Fruit fly (Drosophila melanogaster) whole organism, embryonic: ENCODE data around the gene Spx.

Experiments
- Atf3 ChIP-seq: fragments of 200-800 bp; sonication (Bioruptor generic); optimal IDR thresholded peaks from 3 replicates; lab custom pipeline; 2016; ENCODE audit warnings: missing biosample characterization, missing genetic modification characterization
- B-H1 ChIP-seq: fragments of 200-800 bp; sonication (Bioruptor generic); IDR thresholded peaks from 3 replicates; pipeline ENCODE4 v1.3.6; 2022; ENCODE audit warnings: missing biosample characterization, missing genetic modification characterization
- B-H2 ChIP-seq: fragments of 200-800 bp; sonication (Bioruptor generic); optimal IDR thresholded peaks from 2 replicates; lab custom pipeline; 2018; ENCODE audit warnings: missing biosample characterization, mild to moderate bottlenecking, missing genetic modification characterization
- C15 ChIP-seq: fragments of 200-800 bp; sonication (Bioruptor generic); IDR thresholded peaks from 3 replicates; pipeline ENCODE4 v1.3.6; 2022; ENCODE audit warnings: missing biosample characterization, missing genetic modification characterization
- CG10979 ChIP-seq: fragments of 200-800 bp; sonication (Bioruptor generic); optimal IDR thresholded peaks from 2 replicates; lab custom pipeline; 2018; ENCODE audit warnings: missing biosample characterization, mild to moderate bottlenecking, missing genetic modification characterization, moderate library complexity
- CG11093 ChIP-seq: fragments of 200-800 bp; sonication (Bioruptor generic); IDR thresholded peaks from 3 replicates; pipeline ENCODE4 v1.3.6; 2022; ENCODE audit warnings: missing biosample characterization, missing genetic modification characterization
- CG12071 ChIP-seq: fragments of 200-800 bp; sonication (Bioruptor generic); optimal IDR thresholded peaks from 3 replicates; lab custom pipeline; 2018; ENCODE audit warnings: missing biosample characterization, mild to moderate bottlenecking, missing genetic modification characterization
- CG12219 ChIP-seq: fragments of 200-800 bp; sonication (Bioruptor generic); optimal IDR thresholded peaks from 3 replicates; lab custom pipeline; 2018; ENCODE audit warnings: missing biosample characterization, mild to moderate bottlenecking, missing genetic modification characterization
- CG12299 ChIP-seq: fragments of 200-800 bp; sonication (Bioruptor generic); optimal IDR thresholded peaks from 2 replicates; lab custom pipeline; 2018; ENCODE audit warnings: missing biosample characterization, mild to moderate bottlenecking, missing genetic modification characterization
- CG12942 ChIP-seq: fragments of 200-800 bp; sonication (Bioruptor generic); optimal IDR thresholded peaks from 3 replicates; lab custom pipeline; 2016; ENCODE audit warnings: missing biosample characterization, missing genetic modification characterization
- CG14965 ChIP-seq: fragments of 200-800 bp; sonication (Bioruptor generic); optimal IDR thresholded peaks from 2 replicates; lab custom pipeline; 2016; ENCODE audit warnings: missing biosample characterization, missing genetic modification characterization, borderline replicate concordance
- CG17328 ChIP-seq: fragments of 200-800 bp; sonication (Bioruptor generic); IDR thresholded peaks from 2 replicates; pipeline ENCODE4 v1.3.6; 2022; ENCODE audit warnings: missing biosample characterization, missing genetic modification characterization
- CG17802 ChIP-seq: fragments of 200-800 bp; sonication (Bioruptor generic); optimal IDR thresholded peaks from 2 replicates; lab custom pipeline; 2018; ENCODE audit warnings: missing biosample characterization, mild to moderate bottlenecking, missing genetic modification characterization, moderate library complexity
- CG18011 ChIP-seq: fragments of 200-800 bp; sonication (Bioruptor generic); optimal IDR thresholded peaks from 2 replicates; lab custom pipeline; 2017; ENCODE audit warnings: missing biosample characterization, missing genetic modification characterization, mild to moderate bottlenecking, moderate library complexity, missing genotype
- CG18599 ChIP-seq: fragments of 200-800 bp; sonication (Bioruptor generic); optimal IDR thresholded peaks from 3 replicates; lab custom pipeline; 2017; ENCODE audit warnings: missing biosample characterization, missing genetic modification characterization, mild to moderate bottlenecking, moderate library complexity, missing genetic modification reagents
- CG2116 ChIP-seq: fragments of 200-800 bp; sonication (Bioruptor generic); optimal IDR thresholded peaks from 3 replicates; lab custom pipeline; 2018; ENCODE audit warnings: missing biosample characterization, mild to moderate bottlenecking, missing genetic modification characterization
- CG30431 ChIP-seq: fragments of 200-800 bp; sonication (Bioruptor generic); optimal IDR thresholded peaks from 2 replicates; lab custom pipeline; 2017; ENCODE audit warnings: missing biosample characterization, missing genetic modification characterization
- CG3163 ChIP-seq: fragments of 200-800 bp; sonication (Bioruptor generic); optimal IDR thresholded peaks from 3 replicates; lab custom pipeline; 2016; ENCODE audit warnings: missing biosample characterization, missing genetic modification characterization
- CG32532 ChIP-seq: fragments of 200-800 bp; sonication (Bioruptor generic); IDR thresholded peaks from 2 replicates; pipeline ENCODE4 v1.3.6; 2022; ENCODE audit warnings: missing biosample characterization, missing genetic modification characterization
- CG3407 ChIP-seq: fragments of 200-800 bp; sonication (Bioruptor generic); optimal IDR thresholded peaks from 2 replicates; lab custom pipeline; 2018; ENCODE audit warnings: missing biosample characterization, mild to moderate bottlenecking, missing genetic modification characterization
- CG4404 ChIP-seq: fragments of 200-800 bp; sonication (Bioruptor generic); IDR thresholded peaks from 2 replicates; pipeline ENCODE4 v1.3.6; 2022; ENCODE audit warnings: missing biosample characterization, missing genetic modification characterization
- CG4707 ChIP-seq: fragments of 200-800 bp; sonication (Bioruptor generic); optimal IDR thresholded peaks from 2 replicates; lab custom pipeline; 2018; ENCODE audit warnings: missing biosample characterization, mild to moderate bottlenecking, missing genetic modification characterization, moderate library complexity
- CG6791 ChIP-seq: fragments of 200-800 bp; sonication (Bioruptor generic); IDR thresholded peaks from 3 replicates; pipeline ENCODE4 v1.3.6; 2022; ENCODE audit warnings: missing biosample characterization, missing genetic modification characterization; ENCODE audit not compliant: partially characterized antibody
- CG9817 ChIP-seq: fragments of 200-800 bp; sonication (Bioruptor generic); optimal IDR thresholded peaks from 2 replicates; lab custom pipeline; 2018; ENCODE audit warnings: missing biosample characterization, mild to moderate bottlenecking, missing genetic modification characterization, moderate library complexity
- Chrac-16 ChIP-seq: fragments of 200-800 bp; sonication (Bioruptor generic); optimal IDR thresholded peaks from 3 replicates; lab custom pipeline; 2016; ENCODE audit warnings: missing biosample characterization, missing genetic modification characterization
- Dbx ChIP-seq: fragments of 200-800 bp; sonication (Bioruptor generic); IDR thresholded peaks from 3 replicates; pipeline ENCODE4 v1.3.6; 2022; ENCODE audit warnings: missing biosample characterization, missing genetic modification characterization
- Dll ChIP-seq: fragments of 200-800 bp; sonication (Bioruptor generic); IDR thresholded peaks from 4 replicates; pipeline ENCODE4 v1.3.6; 2022; ENCODE audit warnings: missing biosample characterization, missing genetic modification characterization; ENCODE audit not compliant: partially characterized antibody
- Lhr ChIP-seq: fragments of 200-800 bp; sonication (Bioruptor generic); optimal IDR thresholded peaks from 3 replicates; lab custom pipeline; 2017; ENCODE audit warnings: mild to moderate bottlenecking, missing biosample characterization, missing genetic modification reagents, missing genetic modification characterization
- Myb ChIP-seq: fragments of 200-800 bp; sonication (Bioruptor generic); optimal IDR thresholded peaks from 2 replicates; lab custom pipeline; 2016; ENCODE audit warnings: missing biosample characterization, missing genetic modification characterization
- Pdp1 ChIP-seq, 2 experiments: fragments of 200-800 bp; sonication (Bioruptor generic); optimal IDR thresholded peaks; 3 replicates each; lab custom pipeline; 2016; ENCODE audit warnings: missing biosample characterization in 2 of 2, missing genetic modification characterization in 2 of 2, mild to moderate bottlenecking in 1 of 2, moderate library complexity in 1 of 2
- bcd ChIP-seq: fragments of 200-800 bp; sonication (Bioruptor generic); optimal IDR thresholded peaks from 2 replicates; lab custom pipeline; 2017; ENCODE audit warnings: missing biosample characterization, mild to moderate bottlenecking, missing genetic modification characterization
- br ChIP-seq: fragments of >200 bp; optimal IDR thresholded peaks from 2 replicates; lab custom pipeline; 2017
- btn ChIP-seq: fragments of 200-800 bp; sonication (Bioruptor generic); optimal IDR thresholded peaks from 2 replicates; lab custom pipeline; 2016; ENCODE audit warnings: missing biosample characterization, missing genetic modification characterization
- croc ChIP-seq: fragments of 200-800 bp; sonication (Bioruptor generic); conservative IDR thresholded peaks from 3 replicates; pipeline ENCODE4 v1.3.6; 2022; ENCODE audit warnings: missing biosample characterization, missing genetic modification characterization
- dan ChIP-seq: fragments of 200-800 bp; sonication (Bioruptor generic); IDR thresholded peaks from 2 replicates; pipeline ENCODE4 v1.3.6; 2022; ENCODE audit warnings: missing biosample characterization, missing genetic modification characterization
- disco-r ChIP-seq: fragments of 200-800 bp; sonication (Bioruptor generic); optimal IDR thresholded peaks from 2 replicates; lab custom pipeline; 2016; ENCODE audit warnings: missing biosample characterization, missing genetic modification characterization
- ewg ChIP-seq: fragments of 200-800 bp; sonication (Bioruptor generic); optimal IDR thresholded peaks from 3 replicates; lab custom pipeline; 2017; ENCODE audit warnings: mild to moderate bottlenecking, missing biosample characterization, missing genetic modification reagents, missing genetic modification characterization
- ftz-f1 ChIP-seq: fragments of 200-800 bp; sonication (Bioruptor generic); optimal IDR thresholded peaks from 2 replicates; lab custom pipeline; 2016; ENCODE audit warnings: missing biosample characterization, missing genetic modification characterization
- gsb-n ChIP-seq: fragments of 200-800 bp; sonication (Bioruptor generic); optimal IDR thresholded peaks from 3 replicates; lab custom pipeline; 2018; ENCODE audit warnings: missing biosample characterization, mild to moderate bottlenecking, missing genetic modification characterization
- lola ChIP-seq, 3 experiments: fragments of >200 bp in 2 of 3; fragments of 200-800 bp in 1 of 3; sonication (Bioruptor generic) in 1 of 3; optimal IDR thresholded peaks; 2 replicates each; lab custom pipeline; 2017 to 2019; ENCODE audit warnings: missing biosample characterization in 3 of 3, missing genetic modification characterization in 3 of 3, mild to moderate bottlenecking in 1 of 3, moderate library complexity in 1 of 3
- mld ChIP-seq: fragments of 200-800 bp; sonication (Bioruptor generic); IDR thresholded peaks from 3 replicates; pipeline ENCODE4 v1.3.6; 2022; ENCODE audit warnings: missing biosample characterization, missing genetic modification characterization; ENCODE audit not compliant: partially characterized antibody
- onecut ChIP-seq: fragments of 200-800 bp; sonication (Bioruptor generic); IDR thresholded peaks from 2 replicates; pipeline ENCODE4 v1.3.6; 2022; ENCODE audit warnings: missing biosample characterization, missing genetic modification characterization
- pb ChIP-seq: fragments of 200-800 bp; sonication (Bioruptor generic); optimal IDR thresholded peaks from 3 replicates; lab custom pipeline; 2016; ENCODE audit warnings: missing biosample characterization, missing genetic modification characterization
- salm ChIP-seq: fragments of 200-800 bp; sonication (Bioruptor generic); optimal IDR thresholded peaks from 2 replicates; lab custom pipeline; 2018; ENCODE audit warnings: missing biosample characterization, mild to moderate bottlenecking, missing genetic modification characterization
- slbo ChIP-seq: fragments of 200-800 bp; sonication (Bioruptor generic); IDR thresholded peaks from 2 replicates; pipeline ENCODE4 v1.3.6; 2022; ENCODE audit warnings: missing biosample characterization, missing genetic modification characterization
- sob ChIP-seq: fragments of 200-800 bp; sonication (Bioruptor generic); IDR thresholded peaks from 2 replicates; pipeline ENCODE4 v1.3.6; 2022; ENCODE audit warnings: missing biosample characterization, missing genetic modification characterization
- sr ChIP-seq: fragments of 200-800 bp; sonication (Bioruptor generic); IDR thresholded peaks from 3 replicates; pipeline ENCODE4 v1.3.6; 2022; ENCODE audit warnings: missing biosample characterization, missing genetic modification characterization
- stwl ChIP-seq: fragments of 200-800 bp; sonication (Bioruptor generic); optimal IDR thresholded peaks from 3 replicates; lab custom pipeline; 2018; ENCODE audit warnings: missing biosample characterization, mild to moderate bottlenecking, missing genetic modification characterization, moderate library complexity
- tap ChIP-seq: fragments of 200-800 bp; optimal IDR thresholded peaks from 3 replicates; lab custom pipeline; 2019; ENCODE audit warnings: missing biosample characterization, mild to moderate bottlenecking, missing genetic modification characterization, moderate library complexity
- zfh2 ChIP-seq: fragments of 200-800 bp; sonication (Bioruptor generic); optimal IDR thresholded peaks from 2 replicates; lab custom pipeline; 2016; ENCODE audit warnings: missing biosample characterization, missing genetic modification characterization

Spx gene

DNA sequence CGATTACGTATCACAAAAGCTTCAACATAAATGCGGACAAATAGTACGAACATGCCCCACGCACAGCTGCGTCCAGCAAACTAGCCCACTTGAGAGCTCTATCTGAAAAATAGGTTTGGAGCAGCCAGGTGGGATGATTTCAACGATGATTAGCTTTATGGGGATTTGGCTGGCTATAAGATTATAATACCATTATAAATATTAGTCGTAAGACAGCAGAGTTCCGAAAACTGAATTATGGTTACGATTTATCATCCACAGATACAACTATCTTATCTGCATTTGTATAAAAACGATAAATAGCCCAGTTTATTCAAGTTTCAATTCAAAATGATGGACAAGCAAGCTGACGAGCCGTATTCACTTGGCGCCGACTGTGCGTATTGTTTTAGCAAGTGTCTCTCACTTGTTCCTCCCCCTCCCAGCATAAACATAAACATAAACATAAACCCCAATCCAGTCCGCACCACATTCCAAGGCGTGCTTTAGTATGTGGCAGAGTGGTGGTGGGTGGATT is 8.1 kb downstream of the Spx start (continued):
- TF ChIP-seq CG12071 (GFP tag; lab: Kevin White, UChicago) (peak; percentile 74), C15 (GFP tag; lab: Robert Waterston, UW) (no peak), lola (GFP tag; optimal IDR thresholded peaks at IDR 0.05; lab: Kevin White, UChicago) (peak in 1 of 3 experiments; percentile 25), Dll (no peak), disco-r (GFP tag; lab: Kevin White, UChicago) (no peak), btn (GFP tag; lab: Kevin White, UChicago) (no peak), dan (GFP tag; lab: Robert Waterston, UW) (no peak), stwl (tag; lab: Kevin White, UChicago) (no peak), CG6791 (GFP tag; lab: Robert Waterston, UW) (no peak), CG18011 (GFP tag; lab: Kevin White, UChicago) (peak; percentile 45), Myb (GFP tag; lab: Kevin White, UChicago) (no peak), CG3163 (no peak), CG12219 (GFP tag; lab: Kevin White, UChicago) (peak; percentile 83), CG14965 (GFP tag; lab: Kevin White, UChicago) (no peak), B-H1 (GFP tag; lab: Robert Waterston, UW) (peak; percentile 39; the same call in 1 of the 3 replicates), CG10979 (tag; lab: Kevin White, UChicago) (peak; percentile 69), CG12299 (peak; percentile 62), CG4404 (GFP tag; lab: Robert Waterston, UW) (0 out of 2 replicates have a peak, but pooled peaks have one; percentile 12), CG9817 (peak; percentile 66), gsb-n (tag; lab: Kevin White, UChicago) (no peak), sob (peak; percentile 64), slbo (GFP tag; lab: Robert Waterston, UW) (peak; percentile 77), sr (GFP tag; lab: Robert Waterston, UW) (peak; percentile 15; the same call in 1 of the 3 replicates), salm (tag; lab: Kevin White, UChicago) (peak; percentile 66), pb (GFP tag; lab: Kevin White, UChicago) (peak; percentile 40), CG18599 (peak; percentile 93), br (lab: Kevin White, UChicago) (no peak), CG32532 (GFP tag; lab: Robert Waterston, UW) (peak; percentile 71), ewg (GFP tag; lab: Kevin White, UChicago) (peak; percentile 32), zfh2 (GFP tag; lab: Kevin White, UChicago) (peak; percentile 37), Atf3 (peak; percentile 11), B-H2 (GFP tag; lab: Kevin White, UChicago) (peak; percentile 51), CG11093 (GFP tag; lab: Robert Waterston, UW) (peak; percentile 58; the same call in 1 of the 3 replicates), CG17802 (no peak), onecut (GFP tag; lab: Robert Waterston, UW) (peak; percentile 48), tap (tag; lab: Kevin White, UChicago) (peak; percentile 70), CG17328 (GFP tag; lab: Robert Waterston, UW) (no peak), Dbx (GFP tag; lab: Robert Waterston, UW) (peak; percentile 55), CG12942 (GFP tag; lab: Kevin White, UChicago) (peak; percentile 35), bcd (GFP tag; lab: Kevin White, UChicago) (peak; percentile 84), Chrac-16 (peak; percentile 39), mld (GFP tag; lab: Robert Waterston, UW) (no peak), Pdp1 (GFP tag; optimal IDR thresholded peaks at IDR 0.05; lab: Kevin White, UChicago) (peak; percentile 47 to 56), CG3407 (peak; percentile 15), CG30431 (peak; percentile 32), CG2116 (GFP tag; lab: Kevin White, UChicago) (peak; percentile 19), ftz-f1 (GFP tag; lab: Kevin White, UChicago) (no peak), croc (GFP tag; lab: Robert Waterston, UW) (peak; percentile 42; the same call in 1 of the 3 replicates), CG4707 (GFP tag; lab: Kevin White, UChicago) (no peak), Lhr (GFP tag; lab: Kevin White, UChicago) (peak; percentile 3)
